Worm (Caenorhabditis elegans) whole organism, young adult: ENCODE measurements around the gene C07A9.9.
A peak's percentile ranks its signal among the peaks of the same experiment; 100 is the strongest.

Experiments
- B0261.1 ChIP-seq: sonication (generic microtip); optimal IDR thresholded peaks from 2 replicates; lab custom pipeline; 2016; ENCODE audit warnings: mild to moderate bottlenecking, missing genetic modification characterization, moderate library complexity, missing compliant biosample characterization
- B0336.3 ChIP-seq: fragments of 200-800 bp; sonication (Bioruptor generic); IDR thresholded peaks from 2 replicates; pipeline ENCODE4 v1.3.6; 2022; ENCODE audit warnings: missing genetic modification characterization, missing compliant biosample characterization
- K11D2.4 ChIP-seq: fragments of 200-800 bp; sonication (Bioruptor generic); IDR thresholded peaks from 2 replicates; pipeline ENCODE4 v1.3.6; 2022; ENCODE audit warnings: missing genetic modification reagents, missing genetic modification characterization, missing compliant biosample characterization
- Y53F4B.3 ChIP-seq: fragments of 200-800 bp; sonication (Bioruptor generic); IDR thresholded peaks from 2 replicates; pipeline ENCODE4 v1.3.6; 2022; ENCODE audit warnings: missing genetic modification reagents, missing genetic modification characterization, missing compliant biosample characterization
- Y67H2A.10 ChIP-seq: fragments of 200-800 bp; sonication (Bioruptor generic); conservative IDR thresholded peaks from 2 replicates; pipeline ENCODE4 v1.3.6; 2022; ENCODE audit warnings: missing genetic modification reagents, missing genetic modification characterization, missing compliant biosample characterization
- Y95B8A.8 ChIP-seq: fragments of 200-800 bp; sonication (Bioruptor generic); IDR thresholded peaks from 2 replicates; pipeline ENCODE4 v1.3.6; 2022; ENCODE audit warnings: missing genetic modification reagents, missing genetic modification characterization, missing compliant biosample characterization
- ZK185.1 ChIP-seq: sonication (generic microtip); optimal IDR thresholded peaks from 2 replicates; lab custom pipeline; 2016; ENCODE audit warnings: mild to moderate bottlenecking, missing genetic modification characterization, missing compliant biosample characterization; ENCODE audit not compliant: poor library complexity, severe bottlenecking
- attf-3 ChIP-seq: fragments of 200-800 bp; sonication (Bioruptor generic); conservative IDR thresholded peaks from 2 replicates; pipeline ENCODE4 v1.3.6; 2022; ENCODE audit warnings: missing genetic modification reagents, missing genetic modification characterization, missing compliant biosample characterization
- attf-5 ChIP-seq: fragments of 200-800 bp; sonication (Bioruptor generic); optimal IDR thresholded peaks from 2 replicates; lab custom pipeline; 2018; ENCODE audit warnings: mild to moderate bottlenecking, missing genetic modification characterization, missing compliant biosample characterization
- bed-2 ChIP-seq: fragments of 200-800 bp; sonication (Bioruptor generic); IDR thresholded peaks from 2 replicates; pipeline ENCODE4 v1.3.6; 2022; ENCODE audit warnings: missing genetic modification reagents, missing genetic modification characterization, missing compliant biosample characterization
- cebp-1 ChIP-seq, 2 experiments: fragments of 200-800 bp in 1 of 2; sonication (Bioruptor generic) in 1 of 2; sonication (generic microtip) in 1 of 2; IDR thresholded peaks in 1 of 2; optimal IDR thresholded peaks in 1 of 2; 2 replicates each; pipeline versions ENCODE4 v1.3.6 to Lab custom; 2017 to 2022; ENCODE audit warnings: missing compliant biosample characterization in 2 of 2, missing genetic modification characterization in 2 of 2, mild to moderate bottlenecking in 1 of 2, missing genetic modification reagents in 1 of 2, moderate library complexity in 1 of 2
- ceh-40 ChIP-seq: fragments of 200-800 bp; sonication (Bioruptor generic); IDR thresholded peaks from 2 replicates; pipeline ENCODE4 v1.3.6; 2022; ENCODE audit warnings: missing genetic modification characterization, missing compliant biosample characterization
- chd-7 ChIP-seq: sonication (generic microtip); optimal IDR thresholded peaks from 2 replicates; lab custom pipeline; 2016; ENCODE audit warnings: mild to moderate bottlenecking, missing genetic modification characterization, moderate library complexity, missing compliant biosample characterization
- egl-44 ChIP-seq: fragments of 200-800 bp; sonication (Bioruptor generic); IDR thresholded peaks from 2 replicates; pipeline ENCODE4 v1.3.6; 2022; ENCODE audit warnings: missing genetic modification reagents, missing genetic modification characterization, missing compliant biosample characterization
- ekl-4 ChIP-seq: fragments of 200-800 bp; sonication (Bioruptor generic); IDR thresholded peaks from 2 replicates; pipeline ENCODE4 v1.3.6; 2022; ENCODE audit warnings: missing genetic modification reagents, missing genetic modification characterization, missing compliant biosample characterization
- ets-4 ChIP-seq: fragments of 200-800 bp; sonication (Bioruptor generic); optimal IDR thresholded peaks from 2 replicates; lab custom pipeline; 2018; ENCODE audit warnings: mild to moderate bottlenecking, missing genetic modification characterization, missing compliant biosample characterization
- fkh-3 ChIP-seq: sonication (generic microtip); optimal IDR thresholded peaks from 2 replicates; lab custom pipeline; 2016; ENCODE audit warnings: mild to moderate bottlenecking, missing genetic modification characterization, missing compliant biosample characterization
- hlh-12 ChIP-seq: sonication (generic microtip); optimal IDR thresholded peaks from 2 replicates; lab custom pipeline; 2016; ENCODE audit warnings: missing genetic modification characterization, missing compliant biosample characterization
- hlh-26 ChIP-seq: fragments of 200-800 bp; sonication (Bioruptor generic); conservative IDR thresholded peaks from 2 replicates; pipeline ENCODE4 v1.3.6; 2022; ENCODE audit warnings: missing genetic modification reagents, missing genetic modification characterization, missing compliant biosample characterization
- hmg-20 ChIP-seq: fragments of 200-800 bp; sonication (Bioruptor generic); IDR thresholded peaks from 2 replicates; pipeline ENCODE4 v1.3.6; 2022; ENCODE audit warnings: missing genetic modification reagents, missing genetic modification characterization, missing compliant biosample characterization
- hsf-1 ChIP-seq: fragments of 200-800 bp; sonication (Bioruptor generic); IDR thresholded peaks from 2 replicates; pipeline ENCODE4 v1.3.6; 2022; ENCODE audit warnings: missing genetic modification reagents, missing genetic modification characterization, missing compliant biosample characterization
- let-607 ChIP-seq, 2 experiments: fragments of 200-800 bp in 1 of 2; sonication (Bioruptor generic) in 1 of 2; sonication (generic microtip) in 1 of 2; optimal IDR thresholded peaks; 2 replicates each; lab custom pipeline; 2016 to 2018; ENCODE audit warnings: mild to moderate bottlenecking in 2 of 2, missing compliant biosample characterization in 2 of 2, missing genetic modification characterization in 2 of 2, moderate library complexity in 2 of 2, missing genotype in 1 of 2
- lin-26 ChIP-seq: fragments of 200-800 bp; sonication (Bioruptor generic); IDR thresholded peaks from 2 replicates; pipeline ENCODE4 v1.3.6; 2022; ENCODE audit warnings: missing genetic modification reagents, missing genetic modification characterization, missing compliant biosample characterization
- lin-35 ChIP-seq, 3 experiments: fragments of 150-350 bp in 2 of 3; sonication (generic microtip) in 1 of 3; optimal IDR thresholded peaks; 2 replicates each; lab custom pipeline; 2014 to 2018; ENCODE audit warnings: missing biosample characterization in 3 of 3, missing genetic modification characterization in 3 of 3, missing genetic modification reagents in 3 of 3
- lir-1 ChIP-seq: fragments of 200-800 bp; sonication (Bioruptor generic); conservative IDR thresholded peaks from 2 replicates; pipeline ENCODE4 v1.3.6; 2022; ENCODE audit warnings: missing genetic modification reagents, missing genetic modification characterization, missing compliant biosample characterization
- lsy-27 ChIP-seq: sonication (generic microtip); optimal IDR thresholded peaks from 2 replicates; lab custom pipeline; 2017; ENCODE audit warnings: missing genetic modification characterization, mild to moderate bottlenecking, missing compliant biosample characterization, antibody characterized with exemption, missing genotype, borderline replicate concordance; ENCODE audit not compliant: insufficient read depth
- madf-10 ChIP-seq: sonication (generic microtip); optimal IDR thresholded peaks from 2 replicates; lab custom pipeline; 2016; ENCODE audit warnings: mild to moderate bottlenecking, missing genetic modification characterization, missing compliant biosample characterization
- madf-3 ChIP-seq: fragments of 200-800 bp; sonication (Bioruptor generic); IDR thresholded peaks from 2 replicates; pipeline ENCODE4 v1.3.6; 2022; ENCODE audit warnings: missing genetic modification reagents, missing genetic modification characterization, missing compliant biosample characterization
- mcd-1 ChIP-seq: fragments of 200-800 bp; sonication (Bioruptor generic); IDR thresholded peaks from 2 replicates; pipeline ENCODE4 v1.3.6; 2022; ENCODE audit warnings: missing genetic modification reagents, missing genetic modification characterization, missing compliant biosample characterization
- nfyb-1 ChIP-seq: fragments of 200-800 bp; sonication (Bioruptor generic); IDR thresholded peaks from 2 replicates; pipeline ENCODE4 v1.3.6; 2022; ENCODE audit warnings: missing genetic modification reagents, missing genetic modification characterization, missing compliant biosample characterization
- nhr-179 ChIP-seq: sonication (generic microtip); optimal IDR thresholded peaks from 2 replicates; lab custom pipeline; 2016; ENCODE audit warnings: mild to moderate bottlenecking, missing genetic modification characterization, missing compliant biosample characterization
- nhr-80 ChIP-seq: sonication (generic microtip); optimal IDR thresholded peaks from 2 replicates; lab custom pipeline; 2016; ENCODE audit warnings: missing genetic modification characterization, missing compliant biosample characterization
- pbrm-1 ChIP-seq: fragments of 200-800 bp; sonication (Bioruptor generic); IDR thresholded peaks from 2 replicates; pipeline ENCODE4 v1.3.6; 2022; ENCODE audit warnings: missing genetic modification reagents, missing genetic modification characterization, missing compliant biosample characterization
- pha-4 ChIP-seq: fragments of 150-350 bp; sonication (generic microtip); optimal IDR thresholded peaks from 2 replicates; lab custom pipeline; 2014; ENCODE audit warnings: missing biosample characterization, missing genetic modification reagents, missing genetic modification characterization
- repo-1 ChIP-seq: sonication (generic microtip); optimal IDR thresholded peaks from 2 replicates; lab custom pipeline; 2017; ENCODE audit warnings: mild to moderate bottlenecking, missing genetic modification characterization, missing compliant biosample characterization
- snpc-1.3 ChIP-seq: sonication (generic microtip); optimal IDR thresholded peaks from 2 replicates; lab custom pipeline; 2017; ENCODE audit warnings: missing genetic modification characterization, mild to moderate bottlenecking, missing compliant biosample characterization, antibody characterized with exemption, moderate library complexity, missing genotype, missing genetic modification reagents; ENCODE audit not compliant: insufficient read depth
- snpc-4 ChIP-seq, 5 experiments: fragments of 150-350 bp in 1 of 5; sonication (generic microtip) in 4 of 5; optimal IDR thresholded peaks; 2 replicates each; lab custom pipeline; 2014 to 2018; ENCODE audit warnings: missing genetic modification characterization in 5 of 5, missing biosample characterization in 3 of 5, antibody characterized with exemption in 2 of 5, mild to moderate bottlenecking in 2 of 5, missing compliant biosample characterization in 2 of 5, missing genotype in 2 of 5, moderate library complexity in 2 of 5, missing genetic modification reagents in 1 of 5
- sptf-2 ChIP-seq: fragments of 200-800 bp; sonication (Bioruptor generic); optimal IDR thresholded peaks from 2 replicates; lab custom pipeline; 2018; ENCODE audit warnings: mild to moderate bottlenecking, missing genetic modification characterization, missing compliant biosample characterization
- unc-130 ChIP-seq: sonication (generic microtip); optimal IDR thresholded peaks from 2 replicates; lab custom pipeline; 2016; ENCODE audit warnings: missing genetic modification reagents, missing genetic modification characterization, missing compliant biosample characterization
- zim-3 ChIP-seq: sonication (generic microtip); optimal IDR thresholded peaks from 2 replicates; lab custom pipeline; 2017; ENCODE audit warnings: mild to moderate bottlenecking, missing genetic modification characterization, moderate library complexity, missing compliant biosample characterization
- ztf-22 ChIP-seq: fragments of 200-800 bp; sonication (Bioruptor generic); optimal IDR thresholded peaks from 2 replicates; lab custom pipeline; 2018; ENCODE audit warnings: mild to moderate bottlenecking, missing genetic modification characterization, moderate library complexity, missing compliant biosample characterization
- ztf-6 ChIP-seq: fragments of 200-800 bp; sonication (Bioruptor generic); IDR thresholded peaks from 2 replicates; pipeline ENCODE4 v1.3.6; 2022; ENCODE audit warnings: missing genetic modification reagents, missing genetic modification characterization, missing compliant biosample characterization

C07A9.9 gene

ce11 chrIII:9629054-9629453 lies 38.4 kb downstream of the C07A9.9 start, which contains the start of gene tbg-1:
Gene tbg-1, minus strand, starts transcription at chrIII:9629154.
- TF ChIP-seq hlh-26 (GFP tag; lab: Robert Waterston, UW): no peak
- TF ChIP-seq fkh-3: no peak
- TF ChIP-seq lsy-27 (tag; lab: Kevin White, UChicago): no peak
- no peak for TF ChIP-seq lir-1
- TF ChIP-seq snpc-4 (GFP tag; optimal IDR thresholded peaks at IDR 0.05; lab: Kevin White, UChicago): no peak
- TF ChIP-seq snpc-4 (tag; optimal IDR thresholded peaks at IDR 0.05; lab: Kevin White, UChicago): no peak
- TF ChIP-seq attf-3 (GFP tag; lab: Robert Waterston, UW): no peak
- no peak for TF ChIP-seq pbrm-1 (GFP tag; lab: Robert Waterston, UW)
- TF ChIP-seq snpc-1.3 (tag; lab: Kevin White, UChicago): no peak
- no peak for TF ChIP-seq ztf-6 (GFP tag; lab: Robert Waterston, UW)
- TF ChIP-seq cebp-1 (GFP tag; IDR thresholded peaks at IDR 0.05; lab: Robert Waterston, UW): no peak
- TF ChIP-seq cebp-1 (tag; optimal IDR thresholded peaks at IDR 0.05; lab: Kevin White, UChicago): no peak
- no peak for TF ChIP-seq nhr-80 (tag; lab: Kevin White, UChicago)
- TF ChIP-seq sptf-2: no peak
- TF ChIP-seq nfyb-1 (GFP tag; lab: Robert Waterston, UW): no peak
- TF ChIP-seq ztf-22: no peak

- TF ChIP-seq chd-7 (peak; percentile 37), let-607 (tag; optimal IDR thresholded peaks at IDR 0.05; lab: Kevin White, UChicago) (no peak), bed-2 (GFP tag; lab: Robert Waterston, UW) (no peak), hmg-20 (GFP tag; lab: Robert Waterston, UW) (no peak), unc-130 (GFP tag; lab: Kevin White, UChicago) (no peak), B0261.1 (tag; lab: Kevin White, UChicago) (no peak), ZK185.1 (tag; lab: Kevin White, UChicago) (peak; percentile 57), attf-3 (GFP tag; lab: Robert Waterston, UW) (no peak), hsf-1 (GFP tag; lab: Robert Waterston, UW) (peak; percentile 5; the same call in 1 of the 2 replicates), madf-3 (GFP tag; lab: Robert Waterston, UW) (no peak), hlh-12 (no peak), pha-4 (tag; lab: Kevin White, UChicago) (no peak), mcd-1 (GFP tag; lab: Robert Waterston, UW) (peak; percentile 36; the same call in 1 of the 2 replicates), Y53F4B.3 (GFP tag; lab: Robert Waterston, UW) (no peak), zim-3 (tag; lab: Kevin White, UChicago) (peak; percentile 50), sptf-2 (no peak), Y67H2A.10 (no peak), repo-1 (tag; lab: Kevin White, UChicago) (no peak), ets-4 (GFP tag; lab: Kevin White, UChicago) (no peak), Y95B8A.8 (no peak), lin-35 (GFP tag; optimal IDR thresholded peaks at IDR 0.05; lab: Kevin White, UChicago) (peak in 1 of 3 experiments; percentile 5), attf-5 (GFP tag; lab: Kevin White, UChicago) (peak; percentile 29), cebp-1 (GFP tag; IDR thresholded peaks at IDR 0.05; lab: Robert Waterston, UW) (no peak), cebp-1 (tag; optimal IDR thresholded peaks at IDR 0.05; lab: Kevin White, UChicago) (peak; percentile 46), ekl-4 (0 out of 2 replicates have a peak, but pooled peaks have one; percentile 50), egl-44 (GFP tag; lab: Robert Waterston, UW) (no peak), pbrm-1 (GFP tag; lab: Robert Waterston, UW) (0 out of 2 replicates have a peak, but pooled peaks have one; percentile 21), ceh-40 (GFP tag; lab: Robert Waterston, UW) (no peak), madf-10 (tag; lab: Kevin White, UChicago) (no peak), lin-26 (GFP tag; lab: Robert Waterston, UW) (peak; percentile 6; the same call in 1 of the 2 replicates), B0336.3 (peak; percentile 32; the same call in 1 of the 2 replicates), K11D2.4 (GFP tag; lab: Robert Waterston, UW) (0 out of 2 replicates have a peak, but pooled peaks have one; percentile 15), nhr-179 (tag; lab: Kevin White, UChicago) (no peak)
These were observed 40.8 kb downstream of the C07A9.9 start for ce11 chrIII:9626602-9627001.
